Fruit fly (Drosophila melanogaster): ENCODE measurements around the gene side-VII.
"Not testable (repeated sequence)": the region's sequence is repeated elsewhere in the genome, so short reads cannot be mapped to it uniquely, and the experiment has no call there.

- TF ChIP-seq dac (GFP tag; optimal IDR thresholded peaks at IDR 0.05); CG34406 (GFP tag; optimal IDR thresholded peaks at IDR 0.05); fkh (GFP tag; optimal IDR thresholded peaks at IDR 0.05); Eip93F (GFP tag; optimal IDR thresholded peaks at IDR 0.05); Ets96B (tag; optimal IDR thresholded peaks at IDR 0.05); fd59A (GFP tag; optimal IDR thresholded peaks at IDR 0.05); CG1621 (tag; optimal IDR thresholded peaks at IDR 0.05); dsx (GFP tag; optimal IDR thresholded peaks at IDR 0.05; ENCODE audit: poor library complexity, severe bottlenecking); CG6854 (GFP tag; optimal IDR thresholded peaks at IDR 0.05); CG4318 (GFP tag; optimal IDR thresholded peaks at IDR 0.05); salr (GFP tag; optimal IDR thresholded peaks at IDR 0.05); CG6808 (GFP tag; optimal IDR thresholded peaks at IDR 0.05): not testable (repeated sequence)
Measured at dm6 chr3R:9685376-9685775, 54.4 kb downstream of the side-VII start, which contains the start of the genes eca and CG18542.
